Worm (Caenorhabditis elegans) whole organism, L2 larva: Measurements from ENCODE around the gene C16D9.9.

Source experiments
- ama-1 ChIP-seq: fragments of 150-350 bp; optimal IDR thresholded peaks from 2 replicates; lab custom pipeline; 2018; ENCODE audit warnings: inconsistent platforms
- ceh-16 ChIP-seq: fragments of 150-350 bp; optimal IDR thresholded peaks from 2 replicates; lab custom pipeline; 2014; ENCODE audit warnings: missing biosample characterization, missing genetic modification characterization
- egl-27 ChIP-seq: sonication (generic microtip); optimal IDR thresholded peaks from 3 replicates; lab custom pipeline; 2017; ENCODE audit warnings: missing biosample characterization, missing genetic modification reagents, missing genetic modification characterization
- lin-13 ChIP-seq: fragments of 150-350 bp; optimal IDR thresholded peaks from 2 replicates; lab custom pipeline; 2014; ENCODE audit warnings: missing biosample characterization, missing genetic modification reagents, missing genetic modification characterization
- mab-5 ChIP-seq: fragments of 150-350 bp; optimal IDR thresholded peaks from 2 replicates; lab custom pipeline; 2014; ENCODE audit warnings: missing biosample characterization, missing genetic modification characterization
- nhr-11 ChIP-seq: fragments of 150-350 bp; optimal IDR thresholded peaks from 2 replicates; lab custom pipeline; 2014; ENCODE audit warnings: missing biosample characterization, missing genetic modification characterization
- skn-1 ChIP-seq: sonication (generic microtip); optimal IDR thresholded peaks from 2 replicates; lab custom pipeline; 2017; ENCODE audit warnings: missing biosample characterization, missing genetic modification characterization
- snpc-4 ChIP-seq: fragments of 150-350 bp; optimal IDR thresholded peaks from 2 replicates; lab custom pipeline; 2014; ENCODE audit warnings: missing biosample characterization, missing genetic modification characterization
- unc-39 ChIP-seq: fragments of 150-350 bp; optimal IDR thresholded peaks from 2 replicates; lab custom pipeline; 2014; ENCODE audit warnings: missing biosample characterization, missing genetic modification characterization
- unc-62 ChIP-seq: fragments of 150-350 bp; optimal IDR thresholded peaks from 2 replicates; lab custom pipeline; 2014; ENCODE audit warnings: missing biosample characterization, missing genetic modification reagents, missing genetic modification characterization

DNA sequence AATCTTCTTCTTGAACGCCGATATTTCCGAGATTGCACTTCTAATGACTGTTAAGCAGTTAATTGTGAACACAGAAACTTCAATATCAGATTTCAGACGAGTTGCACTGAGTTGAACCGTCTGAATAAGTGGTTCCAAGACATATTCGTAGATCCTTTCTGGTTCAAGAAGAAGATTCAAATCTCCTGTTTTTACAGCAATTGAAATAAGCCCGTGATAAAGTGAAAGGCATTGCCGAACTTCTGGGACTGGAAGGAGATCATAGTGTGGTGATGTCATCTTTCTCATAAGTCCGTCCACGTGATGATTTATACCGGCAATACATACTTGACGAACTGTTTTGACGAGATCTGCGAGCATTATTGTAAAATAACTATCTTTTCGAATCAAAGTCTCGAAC is 44.5 kb upstream of the C16D9.9 start:
- TF ChIP-seq unc-39 (tag; lab: Kevin White, UChicago) (no peak), snpc-4 (tag; lab: Kevin White, UChicago) (no peak), ama-1 (lab: Kevin White, UChicago) (no peak), unc-62 (no peak), egl-27 (tag; lab: Kevin White, UChicago) (no peak), nhr-11 (tag; lab: Kevin White, UChicago) (no peak), lin-13 (no peak), mab-5 (no peak), ceh-16 (tag; lab: Kevin White, UChicago) (no peak), skn-1 (no peak)
